Worm (Caenorhabditis elegans) whole organism, L2 larva: ENCODE results near the gene puf-12.

Source experiments
- alr-1 ChIP-seq: fragments of 150-350 bp; optimal IDR thresholded peaks from 2 replicates; lab custom pipeline; 2014; ENCODE audit warnings: missing biosample characterization, missing genetic modification characterization
- ama-1 ChIP-seq: fragments of 150-350 bp; optimal IDR thresholded peaks from 2 replicates; lab custom pipeline; 2018; ENCODE audit warnings: inconsistent platforms
- lin-39 ChIP-seq: fragments of 150-350 bp; optimal IDR thresholded peaks from 2 replicates; lab custom pipeline; 2014; ENCODE audit warnings: missing biosample characterization, missing genetic modification reagents, missing genetic modification characterization
- lsy-2 ChIP-seq, 2 experiments: fragments of 150-350 bp in 1 of 2; sonication (generic microtip) in 1 of 2; optimal IDR thresholded peaks; 2 replicates each; lab custom pipeline; 2014 to 2017; ENCODE audit warnings: missing biosample characterization in 2 of 2, missing genetic modification characterization in 2 of 2
- mab-5 ChIP-seq: fragments of 150-350 bp; optimal IDR thresholded peaks from 2 replicates; lab custom pipeline; 2014; ENCODE audit warnings: missing biosample characterization, missing genetic modification characterization
- mbf-1 ChIP-seq: sonication (generic microtip); optimal IDR thresholded peaks from 2 replicates; lab custom pipeline; 2017; ENCODE audit warnings: missing biosample characterization, missing genetic modification characterization
- nhr-129 ChIP-seq: fragments of 150-350 bp; optimal IDR thresholded peaks from 2 replicates; lab custom pipeline; 2014; ENCODE audit warnings: missing biosample characterization, missing genetic modification characterization
- nhr-237 ChIP-seq: fragments of 150-350 bp; optimal IDR thresholded peaks from 2 replicates; lab custom pipeline; 2014; ENCODE audit warnings: missing biosample characterization, missing genetic modification characterization
- nhr-25 ChIP-seq: fragments of 150-350 bp; sonication (generic microtip); optimal IDR thresholded peaks from 3 replicates; lab custom pipeline; 2014; ENCODE audit warnings: missing biosample characterization, missing genetic modification characterization
- nhr-6 ChIP-seq: fragments of 150-350 bp; optimal IDR thresholded peaks from 2 replicates; lab custom pipeline; 2014; ENCODE audit warnings: missing biosample characterization, missing genetic modification characterization
- snpc-4 ChIP-seq: fragments of 150-350 bp; optimal IDR thresholded peaks from 2 replicates; lab custom pipeline; 2014; ENCODE audit warnings: missing biosample characterization, missing genetic modification characterization
- unc-39 ChIP-seq: fragments of 150-350 bp; optimal IDR thresholded peaks from 2 replicates; lab custom pipeline; 2014; ENCODE audit warnings: missing biosample characterization, missing genetic modification characterization
- zag-1 ChIP-seq: fragments of 150-350 bp; optimal IDR thresholded peaks from 2 replicates; lab custom pipeline; 2014; ENCODE audit warnings: missing biosample characterization, missing genetic modification characterization
- ztf-11 ChIP-seq: sonication (generic microtip); optimal IDR thresholded peaks from 2 replicates; lab custom pipeline; 2017; ENCODE audit warnings: missing biosample characterization, missing genetic modification characterization

DNA sequence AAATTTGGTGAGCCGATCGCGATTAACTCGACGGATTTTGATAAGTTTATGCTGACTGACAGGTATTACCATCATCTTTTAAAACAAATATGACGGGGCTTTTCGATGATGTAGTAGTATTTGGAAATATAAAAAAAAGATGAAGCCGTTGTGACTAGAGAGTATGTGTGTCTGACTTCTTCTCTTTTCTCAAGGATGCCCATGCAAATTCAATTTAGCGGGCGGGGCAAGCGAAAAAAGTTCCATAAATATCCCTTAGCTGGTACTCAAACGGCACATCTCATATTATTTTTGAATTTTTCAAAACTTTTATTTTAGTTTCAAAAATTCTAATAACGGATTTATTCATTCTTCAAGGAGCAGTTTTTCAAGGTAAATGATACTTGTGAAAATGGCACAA, 39.6 kb upstream of the puf-12 start, which contains the start of gene stg-1:
- TF ChIP-seq mab-5 (tag; lab: Kevin White, UChicago) = no peak
- TF ChIP-seq ztf-11 (tag; lab: Kevin White, UChicago) = no peak
- TF ChIP-seq alr-1 = no peak
- no peak for TF ChIP-seq nhr-6 (tag; lab: Kevin White, UChicago)
- no peak for TF ChIP-seq lin-39
- TF ChIP-seq lsy-2 (tag; optimal IDR thresholded peaks at IDR 0.05; lab: Kevin White, UChicago) = no peak
- TF ChIP-seq ama-1 (lab: Kevin White, UChicago) = no peak
- TF ChIP-seq nhr-129 (tag; lab: Kevin White, UChicago) = no peak
- no peak for TF ChIP-seq nhr-237
- no peak for TF ChIP-seq zag-1 (tag; lab: Kevin White, UChicago)
- no peak for TF ChIP-seq mbf-1
- no peak for TF ChIP-seq snpc-4 (tag; lab: Kevin White, UChicago)
- TF ChIP-seq nhr-25 (tag; lab: Kevin White, UChicago) = no peak
- TF ChIP-seq unc-39 (tag; lab: Kevin White, UChicago) = no peak
